Worm (Caenorhabditis elegans) whole organism, young adult: ENCODE results near the gene inf-1.

ENCODE experiments used
- B0035.1 ChIP-seq: sonication (generic microtip); optimal IDR thresholded peaks from 2 replicates; lab custom pipeline; 2016; ENCODE audit warnings: missing genetic modification characterization, mild to moderate bottlenecking, missing compliant biosample characterization, missing genotype, missing genetic modification reagents
- B0336.3 ChIP-seq: fragments of 200-800 bp; sonication (Bioruptor generic); IDR thresholded peaks from 2 replicates; pipeline ENCODE4 v1.3.6; 2022; ENCODE audit warnings: missing genetic modification characterization, missing compliant biosample characterization
- C17E4.6 ChIP-seq: fragments of 200-800 bp; sonication (Bioruptor generic); IDR thresholded peaks from 2 replicates; pipeline ENCODE4 v1.3.6; 2022; ENCODE audit warnings: missing genetic modification reagents, missing genetic modification characterization, missing compliant biosample characterization
- F22D6.2 ChIP-seq: sonication (generic microtip); optimal IDR thresholded peaks from 2 replicates; lab custom pipeline; 2016; ENCODE audit warnings: mild to moderate bottlenecking, missing genetic modification characterization, missing compliant biosample characterization
- F23B12.7 ChIP-seq: sonication (generic microtip); optimal IDR thresholded peaks from 2 replicates; lab custom pipeline; 2017; ENCODE audit warnings: missing genetic modification characterization, mild to moderate bottlenecking, missing compliant biosample characterization, antibody characterized with exemption, moderate library complexity; ENCODE audit not compliant: insufficient read depth
- Y53F4B.3 ChIP-seq: fragments of 200-800 bp; sonication (Bioruptor generic); IDR thresholded peaks from 2 replicates; pipeline ENCODE4 v1.3.6; 2022; ENCODE audit warnings: missing genetic modification reagents, missing genetic modification characterization, missing compliant biosample characterization
- Y56A3A.18 ChIP-seq: fragments of 200-800 bp; sonication (Bioruptor generic); IDR thresholded peaks from 2 replicates; pipeline ENCODE4 v1.3.6; 2022; ENCODE audit warnings: missing genetic modification reagents, missing genetic modification characterization, missing compliant biosample characterization
- Y79H2A.3 ChIP-seq: fragments of 200-800 bp; sonication (Bioruptor generic); conservative IDR thresholded peaks from 2 replicates; pipeline ENCODE4 v1.3.6; 2022; ENCODE audit warnings: missing genetic modification reagents, missing genetic modification characterization, missing compliant biosample characterization
- ZK185.1 ChIP-seq: sonication (generic microtip); optimal IDR thresholded peaks from 2 replicates; lab custom pipeline; 2016; ENCODE audit warnings: mild to moderate bottlenecking, missing genetic modification characterization, missing compliant biosample characterization; ENCODE audit not compliant: poor library complexity, severe bottlenecking
- ama-1 ChIP-seq, 3 experiments: fragments of 150-350 bp in 1 of 3; sonication (generic microtip) in 2 of 3; optimal IDR thresholded peaks; 2 replicates each; lab custom pipeline; 2014 to 2018; ENCODE audit warnings: missing biosample characterization in 2 of 3, missing genetic modification characterization in 2 of 3, missing genetic modification reagents in 2 of 3
- attf-3 ChIP-seq: fragments of 200-800 bp; sonication (Bioruptor generic); conservative IDR thresholded peaks from 2 replicates; pipeline ENCODE4 v1.3.6; 2022; ENCODE audit warnings: missing genetic modification reagents, missing genetic modification characterization, missing compliant biosample characterization
- bed-1 ChIP-seq: fragments of 200-800 bp; sonication (Bioruptor generic); IDR thresholded peaks from 2 replicates; pipeline ENCODE4 v1.3.6; 2022; ENCODE audit warnings: missing genetic modification reagents, missing genetic modification characterization, missing compliant biosample characterization
- ceh-100 ChIP-seq: fragments of 200-800 bp; sonication (Bioruptor generic); IDR thresholded peaks from 2 replicates; pipeline ENCODE4 v1.3.6; 2022; ENCODE audit warnings: missing genetic modification reagents, missing genetic modification characterization, missing compliant biosample characterization
- ceh-27 ChIP-seq: fragments of 200-800 bp; sonication (Bioruptor generic); optimal IDR thresholded peaks from 2 replicates; lab custom pipeline; 2018; ENCODE audit warnings: mild to moderate bottlenecking, missing genetic modification characterization, moderate library complexity, missing compliant biosample characterization
- ceh-79 ChIP-seq: sonication (generic microtip); optimal IDR thresholded peaks from 2 replicates; lab custom pipeline; 2017; ENCODE audit warnings: mild to moderate bottlenecking, missing genetic modification characterization, missing compliant biosample characterization
- dox-1 ChIP-seq: fragments of 200-800 bp; sonication (Bioruptor generic); IDR thresholded peaks from 2 replicates; pipeline ENCODE4 v1.3.6; 2022; ENCODE audit warnings: missing genetic modification reagents, missing genetic modification characterization, missing compliant biosample characterization
- dpff-1 ChIP-seq: sonication (generic microtip); optimal IDR thresholded peaks from 2 replicates; lab custom pipeline; 2017; ENCODE audit warnings: mild to moderate bottlenecking, missing genetic modification characterization, missing compliant biosample characterization
- dpl-1 ChIP-seq: fragments of 150-350 bp; optimal IDR thresholded peaks from 2 replicates; lab custom pipeline; 2014; ENCODE audit warnings: missing biosample characterization, missing genetic modification reagents, missing genetic modification characterization
- egl-18 ChIP-seq: fragments of 200-800 bp; sonication (Bioruptor generic); IDR thresholded peaks from 2 replicates; pipeline ENCODE4 v1.3.6; 2022; ENCODE audit warnings: missing genetic modification reagents, missing genetic modification characterization, missing compliant biosample characterization
- egl-44 ChIP-seq: fragments of 200-800 bp; sonication (Bioruptor generic); IDR thresholded peaks from 2 replicates; pipeline ENCODE4 v1.3.6; 2022; ENCODE audit warnings: missing genetic modification reagents, missing genetic modification characterization, missing compliant biosample characterization
- egrh-3 ChIP-seq: fragments of 200-800 bp; sonication (Bioruptor generic); IDR thresholded peaks from 2 replicates; pipeline ENCODE4 v1.3.6; 2022; ENCODE audit warnings: missing genetic modification reagents, missing genetic modification characterization, missing compliant biosample characterization
- ekl-4 ChIP-seq: fragments of 200-800 bp; sonication (Bioruptor generic); IDR thresholded peaks from 2 replicates; pipeline ENCODE4 v1.3.6; 2022; ENCODE audit warnings: missing genetic modification reagents, missing genetic modification characterization, missing compliant biosample characterization
- him-1 ChIP-seq: sonication (generic microtip); optimal IDR thresholded peaks from 2 replicates; lab custom pipeline; 2016; ENCODE audit warnings: missing genotype, missing genetic modification reagents, missing genetic modification characterization, missing compliant biosample characterization
- hmg-1.2 ChIP-seq: fragments of 200-800 bp; sonication (Bioruptor generic); IDR thresholded peaks from 2 replicates; pipeline ENCODE4 v1.3.6; 2022; ENCODE audit warnings: missing genetic modification reagents, missing genetic modification characterization, missing compliant biosample characterization
- hsf-1 ChIP-seq: fragments of 200-800 bp; sonication (Bioruptor generic); IDR thresholded peaks from 2 replicates; pipeline ENCODE4 v1.3.6; 2022; ENCODE audit warnings: missing genetic modification reagents, missing genetic modification characterization, missing compliant biosample characterization
- lag-1 ChIP-seq: fragments of 200-800 bp; sonication (Bioruptor generic); IDR thresholded peaks from 2 replicates; pipeline ENCODE4 v1.3.6; 2022; ENCODE audit warnings: missing genetic modification reagents, missing genetic modification characterization, missing compliant biosample characterization
- let-526 ChIP-seq: fragments of 200-800 bp; sonication (Bioruptor generic); IDR thresholded peaks from 2 replicates; pipeline ENCODE4 v1.3.6; 2022; ENCODE audit warnings: missing genetic modification reagents, missing genetic modification characterization, missing compliant biosample characterization
- lin-26 ChIP-seq: fragments of 200-800 bp; sonication (Bioruptor generic); IDR thresholded peaks from 2 replicates; pipeline ENCODE4 v1.3.6; 2022; ENCODE audit warnings: missing genetic modification reagents, missing genetic modification characterization, missing compliant biosample characterization
- lin-40 ChIP-seq: sonication (generic microtip); optimal IDR thresholded peaks from 2 replicates; lab custom pipeline; 2016; ENCODE audit warnings: missing genetic modification characterization, mild to moderate bottlenecking, missing compliant biosample characterization, missing genotype, missing genetic modification reagents
- madf-10 ChIP-seq: sonication (generic microtip); optimal IDR thresholded peaks from 2 replicates; lab custom pipeline; 2016; ENCODE audit warnings: mild to moderate bottlenecking, missing genetic modification characterization, missing compliant biosample characterization
- madf-3 ChIP-seq: fragments of 200-800 bp; sonication (Bioruptor generic); IDR thresholded peaks from 2 replicates; pipeline ENCODE4 v1.3.6; 2022; ENCODE audit warnings: missing genetic modification reagents, missing genetic modification characterization, missing compliant biosample characterization
- madf-6 ChIP-seq: fragments of 200-800 bp; sonication (Bioruptor generic); IDR thresholded peaks from 2 replicates; pipeline ENCODE4 v1.3.6; 2022; ENCODE audit warnings: missing genetic modification reagents, missing genetic modification characterization, missing compliant biosample characterization
- nfya-1 ChIP-seq: sonication (generic microtip); optimal IDR thresholded peaks from 2 replicates; lab custom pipeline; 2017; ENCODE audit warnings: antibody characterized with exemption, missing compliant biosample characterization, missing genetic modification characterization, borderline replicate concordance; ENCODE audit not compliant: insufficient read depth
- nfyb-1 ChIP-seq: fragments of 200-800 bp; sonication (Bioruptor generic); IDR thresholded peaks from 2 replicates; pipeline ENCODE4 v1.3.6; 2022; ENCODE audit warnings: missing genetic modification reagents, missing genetic modification characterization, missing compliant biosample characterization
- nhr-179 ChIP-seq: sonication (generic microtip); optimal IDR thresholded peaks from 2 replicates; lab custom pipeline; 2016; ENCODE audit warnings: mild to moderate bottlenecking, missing genetic modification characterization, missing compliant biosample characterization
- nhr-27 ChIP-seq: fragments of 200-800 bp; sonication (Bioruptor generic); optimal IDR thresholded peaks from 2 replicates; lab custom pipeline; 2018; ENCODE audit warnings: mild to moderate bottlenecking, missing genetic modification characterization, moderate library complexity, missing compliant biosample characterization
- nhr-90 ChIP-seq: sonication (generic microtip); optimal IDR thresholded peaks from 2 replicates; lab custom pipeline; 2016; ENCODE audit warnings: missing genotype, mild to moderate bottlenecking, missing genetic modification characterization, missing compliant biosample characterization
- pbrm-1 ChIP-seq: fragments of 200-800 bp; sonication (Bioruptor generic); IDR thresholded peaks from 2 replicates; pipeline ENCODE4 v1.3.6; 2022; ENCODE audit warnings: missing genetic modification reagents, missing genetic modification characterization, missing compliant biosample characterization
- sdz-38 ChIP-seq: sonication (generic microtip); optimal IDR thresholded peaks from 2 replicates; lab custom pipeline; 2016; ENCODE audit warnings: missing genotype, missing genetic modification characterization, missing compliant biosample characterization
- snpc-3.4 ChIP-seq: sonication (generic microtip); optimal IDR thresholded peaks from 2 replicates; lab custom pipeline; 2017; ENCODE audit warnings: missing genetic modification characterization, mild to moderate bottlenecking, missing compliant biosample characterization, antibody characterized with exemption, moderate library complexity, missing genotype, missing genetic modification reagents
- somi-1 ChIP-seq: fragments of 200-800 bp; sonication (Bioruptor generic); optimal IDR thresholded peaks from 2 replicates; lab custom pipeline; 2018; ENCODE audit warnings: mild to moderate bottlenecking, missing genetic modification characterization, missing compliant biosample characterization
- tbx-9 ChIP-seq: sonication (generic microtip); optimal IDR thresholded peaks from 2 replicates; lab custom pipeline; 2016; ENCODE audit warnings: borderline replicate concordance, missing genetic modification characterization, inconsistent platforms, missing compliant biosample characterization
- tlf-1 ChIP-seq: fragments of 200-800 bp; sonication (Bioruptor generic); optimal IDR thresholded peaks from 2 replicates; lab custom pipeline; 2018; ENCODE audit warnings: mild to moderate bottlenecking, missing genetic modification characterization, missing compliant biosample characterization
- unc-62 ChIP-seq: fragments of 150-350 bp; optimal IDR thresholded peaks from 2 replicates; lab custom pipeline; 2014; ENCODE audit warnings: missing biosample characterization, missing genetic modification reagents, missing genetic modification characterization
- zfh-2 ChIP-seq: fragments of 200-800 bp; sonication (Bioruptor generic); conservative IDR thresholded peaks from 2 replicates; pipeline ENCODE4 v1.3.6; 2022; ENCODE audit warnings: missing genetic modification reagents, missing genetic modification characterization, missing compliant biosample characterization
- zim-3 ChIP-seq: sonication (generic microtip); optimal IDR thresholded peaks from 2 replicates; lab custom pipeline; 2017; ENCODE audit warnings: mild to moderate bottlenecking, missing genetic modification characterization, moderate library complexity, missing compliant biosample characterization
- ztf-26 ChIP-seq: sonication (generic microtip); optimal IDR thresholded peaks from 2 replicates; lab custom pipeline; 2017; ENCODE audit warnings: missing genetic modification characterization, missing compliant biosample characterization

inf-1 gene

DNA sequence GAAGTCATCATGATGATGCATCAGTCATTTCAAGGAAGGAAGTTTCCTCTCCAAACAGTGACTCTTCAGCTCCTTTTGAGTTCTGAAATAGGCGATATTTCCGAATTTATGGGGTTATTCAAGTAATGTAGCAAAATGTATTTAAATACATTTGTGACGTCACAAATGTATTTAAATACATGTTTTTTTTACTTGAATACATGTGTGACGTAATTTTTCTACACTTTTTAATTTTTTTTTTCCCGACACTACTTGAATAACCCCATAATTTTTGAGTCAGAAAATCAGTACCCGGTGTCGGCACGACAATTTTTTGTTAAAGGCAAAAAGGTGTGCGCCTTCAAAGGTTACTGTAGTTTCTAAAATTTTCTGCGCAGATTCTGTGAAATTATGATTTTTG, 45.0 kb downstream of the inf-1 start:
- TF ChIP-seq egl-44 = no peak
- no peak for TF ChIP-seq lin-26 (GFP tag; lab: Robert Waterston, UW)

DNA sequence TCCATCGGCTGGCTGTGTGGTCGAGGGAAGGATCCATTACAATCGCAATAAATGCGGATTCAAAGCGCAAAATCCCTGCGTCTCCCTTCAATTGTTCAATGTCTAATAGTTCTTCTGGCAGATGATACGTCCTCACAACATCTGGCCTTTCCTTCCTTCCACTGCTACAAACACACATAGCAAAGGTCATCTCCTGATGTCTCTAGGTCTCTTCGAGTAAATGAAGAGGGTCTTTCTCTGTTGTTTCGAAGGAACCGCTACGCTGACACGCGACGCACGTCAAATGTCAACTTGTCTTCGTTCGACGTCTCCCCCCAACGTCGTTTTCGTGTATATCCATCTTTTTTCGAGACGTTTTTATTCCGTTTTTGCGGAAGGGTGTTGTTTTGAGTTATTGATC, 48.9 kb downstream of the inf-1 start:
- TF ChIP-seq somi-1 (GFP tag; lab: Kevin White, UChicago) = peak; percentile 35
- TF ChIP-seq dox-1 (GFP tag; lab: Robert Waterston, UW) = peak; percentile 35; the same call in 1 of the 2 replicates
- TF ChIP-seq tlf-1 = no peak
- no peak for TF ChIP-seq Y79H2A.3 (GFP tag; lab: Robert Waterston, UW)
- TF ChIP-seq nhr-27 (tag; lab: Kevin White, UChicago) = no peak
- no peak for TF ChIP-seq him-1 (tag; lab: Kevin White, UChicago)
- TF ChIP-seq zim-3 (tag; lab: Kevin White, UChicago) = no peak
- no peak for TF ChIP-seq madf-10 (tag; lab: Kevin White, UChicago)
- TF ChIP-seq nfyb-1 (GFP tag; lab: Robert Waterston, UW) = no peak
- 0 out of 2 replicates have a peak, but pooled peaks have one; percentile 45 for TF ChIP-seq ekl-4
- no peak for TF ChIP-seq ZK185.1 (tag; lab: Kevin White, UChicago)
- TF ChIP-seq C17E4.6 (GFP tag; lab: Robert Waterston, UW) = no peak
- no peak for TF ChIP-seq ceh-79 (tag; lab: Kevin White, UChicago)
- no peak for TF ChIP-seq sdz-38
- TF ChIP-seq unc-62 (GFP tag; lab: Kevin White, UChicago) = peak; percentile 97
- TF ChIP-seq ceh-100 = no peak
- TF ChIP-seq nhr-90 (tag; lab: Kevin White, UChicago) = no peak
- TF ChIP-seq F23B12.7 (tag; lab: Kevin White, UChicago) = no peak
- TF ChIP-seq tbx-9 (tag; lab: Kevin White, UChicago) = no peak
- no peak for TF ChIP-seq snpc-3.4
- TF ChIP-seq Y56A3A.18 (GFP tag; lab: Robert Waterston, UW) = no peak
- TF ChIP-seq ama-1 (optimal IDR thresholded peaks at IDR 0.05; lab: Kevin White, UChicago) = no peak
- no peak for TF ChIP-seq ama-1 (GFP tag; optimal IDR thresholded peaks at IDR 0.05; lab: Kevin White, UChicago)
- no peak for TF ChIP-seq nhr-179 (tag; lab: Kevin White, UChicago)
- no peak for TF ChIP-seq madf-6 (GFP tag; lab: Robert Waterston, UW)
- no peak for TF ChIP-seq hsf-1
- no peak for TF ChIP-seq egl-44
- no peak for TF ChIP-seq pbrm-1 (GFP tag; lab: Robert Waterston, UW)
- TF ChIP-seq B0035.1 (tag; lab: Kevin White, UChicago) = no peak
- TF ChIP-seq F22D6.2 (tag; lab: Kevin White, UChicago) = no peak
- no peak for TF ChIP-seq egl-18
- TF ChIP-seq nfya-1 (tag; lab: Kevin White, UChicago) = no peak
- TF ChIP-seq bed-1 (GFP tag; lab: Robert Waterston, UW) = no peak
- no peak for TF ChIP-seq let-526 (GFP tag; lab: Robert Waterston, UW)
- TF ChIP-seq zfh-2 (GFP tag; lab: Robert Waterston, UW) = no peak
- no peak for TF ChIP-seq dpff-1
- peak; percentile 48 for TF ChIP-seq ceh-27 (GFP tag; lab: Kevin White, UChicago)
- TF ChIP-seq madf-3 = peak; percentile 79; the same call in 1 of the 2 replicates
- no peak for TF ChIP-seq B0336.3 (GFP tag; lab: Robert Waterston, UW)
- TF ChIP-seq dpl-1 = no peak
- TF ChIP-seq lag-1 (GFP tag; lab: Robert Waterston, UW) = no peak
- no peak for TF ChIP-seq Y53F4B.3 (GFP tag; lab: Robert Waterston, UW)
- TF ChIP-seq lin-40 = peak; percentile 25
- TF ChIP-seq attf-3 (GFP tag; lab: Robert Waterston, UW) = no peak
- peak; percentile 28 for TF ChIP-seq ztf-26 (tag; lab: Kevin White, UChicago)
- no peak for TF ChIP-seq egrh-3 (GFP tag; lab: Robert Waterston, UW)
- no peak for TF ChIP-seq hmg-1.2 (GFP tag; lab: Robert Waterston, UW)
